Worm (Caenorhabditis elegans) whole organism, late embryonic: ENCODE data around the gene R12H7.4.

ENCODE experiments used
- C38D4.7 ChIP-seq: fragments of 200-800 bp; sonication (Bioruptor generic); optimal IDR thresholded peaks from 2 replicates; lab custom pipeline; 2018; ENCODE audit warnings: mild to moderate bottlenecking, missing genetic modification characterization, moderate library complexity, missing compliant biosample characterization
- K02D7.2 ChIP-seq: sonication (generic microtip); optimal IDR thresholded peaks from 2 replicates; lab custom pipeline; 2017; ENCODE audit warnings: mild to moderate bottlenecking, missing genetic modification characterization, missing compliant biosample characterization
- K09A11.1 ChIP-seq: sonication (generic microtip); optimal IDR thresholded peaks from 2 replicates; lab custom pipeline; 2017; ENCODE audit warnings: antibody characterized with exemption, mild to moderate bottlenecking, missing genetic modification characterization, missing compliant biosample characterization; ENCODE audit not compliant: insufficient read depth
- T23F11.4 ChIP-seq: fragments of 200-800 bp; sonication (Bioruptor generic); optimal IDR thresholded peaks from 2 replicates; lab custom pipeline; 2018; ENCODE audit warnings: mild to moderate bottlenecking, missing genetic modification characterization, missing compliant biosample characterization
- Y22D7AL.16 ChIP-seq: sonication (generic microtip); optimal IDR thresholded peaks from 2 replicates; lab custom pipeline; 2016; ENCODE audit warnings: missing genetic modification characterization, missing compliant biosample characterization
- ahr-1 ChIP-seq: sonication (generic microtip); optimal IDR thresholded peaks from 2 replicates; lab custom pipeline; 2016; ENCODE audit warnings: missing genetic modification characterization, missing compliant biosample characterization
- ama-1 ChIP-seq: fragments of 150-350 bp; optimal IDR thresholded peaks from 2 replicates; lab custom pipeline; 2014
- ceh-14 ChIP-seq: sonication (generic microtip); optimal IDR thresholded peaks from 2 replicates; lab custom pipeline; 2016; ENCODE audit warnings: missing genotype, missing genetic modification characterization, missing compliant biosample characterization
- ceh-2 ChIP-seq: sonication (generic microtip); optimal IDR thresholded peaks from 2 replicates; lab custom pipeline; 2016; ENCODE audit warnings: missing genotype, missing genetic modification characterization, missing compliant biosample characterization
- ceh-34 ChIP-seq: sonication (generic microtip); optimal IDR thresholded peaks from 2 replicates; lab custom pipeline; 2016; ENCODE audit warnings: mild to moderate bottlenecking, missing genetic modification characterization, missing compliant biosample characterization
- ceh-48 ChIP-seq: sonication (generic microtip); optimal IDR thresholded peaks from 2 replicates; lab custom pipeline; 2016; ENCODE audit warnings: missing genetic modification characterization, inconsistent platforms, missing compliant biosample characterization
- ceh-6 ChIP-seq: fragments of 200-800 bp; sonication (Bioruptor generic); optimal IDR thresholded peaks from 2 replicates; lab custom pipeline; 2018; ENCODE audit warnings: mild to moderate bottlenecking, missing genetic modification characterization, missing compliant biosample characterization
- dve-1 ChIP-seq: sonication (generic microtip); optimal IDR thresholded peaks from 2 replicates; lab custom pipeline; 2017; ENCODE audit warnings: antibody characterized with exemption, mild to moderate bottlenecking, missing genetic modification characterization, missing compliant biosample characterization
- ets-4 ChIP-seq: sonication (generic microtip); optimal IDR thresholded peaks from 2 replicates; lab custom pipeline; 2016; ENCODE audit warnings: missing genetic modification characterization, missing compliant biosample characterization
- eyg-1 ChIP-seq: sonication (generic microtip); optimal IDR thresholded peaks from 2 replicates; lab custom pipeline; 2016; ENCODE audit warnings: missing genotype, missing genetic modification characterization, missing compliant biosample characterization
- fax-1 ChIP-seq: sonication (generic microtip); optimal IDR thresholded peaks from 2 replicates; lab custom pipeline; 2016; ENCODE audit warnings: missing genotype, missing genetic modification characterization, missing compliant biosample characterization
- fkh-10 ChIP-seq: fragments of 150-350 bp; optimal IDR thresholded peaks from 2 replicates; lab custom pipeline; 2014; ENCODE audit warnings: missing biosample characterization, missing genetic modification reagents, missing genetic modification characterization
- gmeb-2 ChIP-seq: sonication (generic microtip); optimal IDR thresholded peaks from 2 replicates; lab custom pipeline; 2016; ENCODE audit warnings: missing genetic modification characterization, inconsistent platforms, missing compliant biosample characterization
- hlh-30 ChIP-seq: sonication (generic microtip); optimal IDR thresholded peaks from 2 replicates; lab custom pipeline; 2017; ENCODE audit warnings: antibody characterized with exemption, missing genetic modification characterization, missing compliant biosample characterization; ENCODE audit not compliant: insufficient read depth
- hlh-8 ChIP-seq: sonication (generic microtip); optimal IDR thresholded peaks from 2 replicates; lab custom pipeline; 2016; ENCODE audit warnings: missing genotype, missing genetic modification characterization, missing compliant biosample characterization
- lim-6 ChIP-seq: sonication (generic microtip); optimal IDR thresholded peaks from 2 replicates; lab custom pipeline; 2016; ENCODE audit warnings: missing genetic modification characterization, missing compliant biosample characterization
- lin-11 ChIP-seq: fragments of 200-800 bp; sonication (Bioruptor generic); optimal IDR thresholded peaks from 2 replicates; lab custom pipeline; 2018; ENCODE audit warnings: mild to moderate bottlenecking, missing genetic modification characterization, missing compliant biosample characterization
- madf-2 ChIP-seq: sonication (generic microtip); optimal IDR thresholded peaks from 2 replicates; lab custom pipeline; 2017; ENCODE audit warnings: missing genetic modification characterization, missing compliant biosample characterization
- mec-3 ChIP-seq: sonication (generic microtip); optimal IDR thresholded peaks from 2 replicates; lab custom pipeline; 2016; ENCODE audit warnings: borderline replicate concordance, missing genetic modification characterization, missing compliant biosample characterization
- nhr-11 ChIP-seq: fragments of 150-350 bp; optimal IDR thresholded peaks from 2 replicates; lab custom pipeline; 2014; ENCODE audit warnings: missing biosample characterization, missing genetic modification characterization
- odd-2 ChIP-seq: sonication (generic microtip); optimal IDR thresholded peaks from 2 replicates; lab custom pipeline; 2017; ENCODE audit warnings: antibody characterized with exemption, mild to moderate bottlenecking, missing genetic modification characterization, missing compliant biosample characterization
- pag-3 ChIP-seq: sonication (generic microtip); optimal IDR thresholded peaks from 2 replicates; lab custom pipeline; 2016; ENCODE audit warnings: missing compliant biosample characterization, missing genetic modification characterization, borderline replicate concordance
- pax-1 ChIP-seq: fragments of 150-350 bp; optimal IDR thresholded peaks from 2 replicates; lab custom pipeline; 2014; ENCODE audit warnings: missing biosample characterization, missing genetic modification characterization
- pha-4 ChIP-seq: fragments of 150-350 bp; optimal IDR thresholded peaks from 2 replicates; lab custom pipeline; 2018; ENCODE audit warnings: missing biosample characterization, missing genetic modification reagents, missing genetic modification characterization
- pqm-1 ChIP-seq: sonication (generic microtip); optimal IDR thresholded peaks from 2 replicates; lab custom pipeline; 2016; ENCODE audit warnings: missing genetic modification characterization, missing compliant biosample characterization
- pros-1 ChIP-seq: fragments of 150-350 bp; optimal IDR thresholded peaks from 2 replicates; lab custom pipeline; 2014; ENCODE audit warnings: missing biosample characterization, missing genetic modification reagents, missing genetic modification characterization
- rnt-1 ChIP-seq: sonication (generic microtip); optimal IDR thresholded peaks from 2 replicates; lab custom pipeline; 2016; ENCODE audit warnings: missing genetic modification characterization, missing compliant biosample characterization
- sox-4 ChIP-seq: sonication (generic microtip); optimal IDR thresholded peaks from 2 replicates; lab custom pipeline; 2017; ENCODE audit warnings: mild to moderate bottlenecking, missing genetic modification characterization, inconsistent platforms, missing compliant biosample characterization
- ttx-3 ChIP-seq: sonication (generic microtip); optimal IDR thresholded peaks from 2 replicates; lab custom pipeline; 2016; ENCODE audit warnings: missing genetic modification reagents, missing genetic modification characterization, missing compliant biosample characterization
- unc-3 ChIP-seq, 2 experiments: fragments of 200-800 bp in 1 of 2; sonication (Bioruptor generic) in 1 of 2; sonication (generic microtip) in 1 of 2; conservative IDR thresholded peaks in 1 of 2; optimal IDR thresholded peaks in 1 of 2; 2 replicates each; pipeline versions ENCODE4 v1.3.6 to Lab custom; 2016 to 2022; ENCODE audit warnings: missing compliant biosample characterization in 2 of 2, missing genetic modification characterization in 2 of 2, missing genetic modification reagents in 1 of 2
- unc-55 ChIP-seq: sonication (generic microtip); optimal IDR thresholded peaks from 2 replicates; lab custom pipeline; 2017; ENCODE audit warnings: missing biosample characterization, missing genetic modification reagents, missing genetic modification characterization
- ztf-16 ChIP-seq: sonication (generic microtip); optimal IDR thresholded peaks from 2 replicates; lab custom pipeline; 2017; ENCODE audit warnings: missing genetic modification characterization, missing compliant biosample characterization

The R12H7.4 gene

ce11 chrX:13232259-13232658 lies 15.4 kb downstream of the R12H7.4 start, which contains the start of gene bgnt-1.5:
TSS of gene bgnt-1.5 (minus strand) at chrX:13232359.
- TF ChIP-seq odd-2 (no peak), sox-4 (tag; lab: Kevin White, UChicago) (no peak), pag-3 (no peak), ets-4 (no peak), ceh-14 (tag; lab: Kevin White, UChicago) (no peak), pqm-1 (tag; lab: Kevin White, UChicago) (no peak), fax-1 (tag; lab: Kevin White, UChicago) (no peak), pha-4 (tag; lab: Kevin White, UChicago) (no peak), K09A11.1 (tag; lab: Kevin White, UChicago) (no peak), ztf-16 (tag; lab: Kevin White, UChicago) (no peak), ceh-2 (tag; lab: Kevin White, UChicago) (no peak), ceh-34 (no peak), ahr-1 (tag; lab: Kevin White, UChicago) (no peak), ceh-48 (tag; lab: Kevin White, UChicago) (no peak), gmeb-2 (tag; lab: Kevin White, UChicago) (no peak), Y22D7AL.16 (tag; lab: Kevin White, UChicago) (no peak), eyg-1 (no peak), unc-55 (no peak)
- TF ChIP-seq, all 69 proteins: peak for 0

- TF ChIP-seq unc-3 (GFP tag; conservative IDR thresholded peaks at IDR 0.05; lab: Robert Waterston, UW) (no peak), unc-3 (tag; optimal IDR thresholded peaks at IDR 0.05; lab: Kevin White, UChicago) (no peak), dve-1 (tag; lab: Kevin White, UChicago) (no peak), mec-3 (tag; lab: Kevin White, UChicago) (no peak), hlh-30 (tag; lab: Kevin White, UChicago) (no peak), pax-1 (no peak), nhr-11 (no peak)
- TF ChIP-seq, all 69 proteins: peak for 0
These were observed 18.0 kb downstream of the R12H7.4 start, which contains the start of gene K08H2.2 for ce11 chrX:13234879-13235278. TSS of gene K08H2.2 (minus strand) at chrX:13234979.

- no peak for TF ChIP-seq T23F11.4
- TF ChIP-seq lin-11 (tag; lab: Kevin White, UChicago), result no peak
- TF ChIP-seq ttx-3 (tag; lab: Kevin White, UChicago), result no peak
- no peak for TF ChIP-seq Y22D7AL.16 (tag; lab: Kevin White, UChicago)
- TF ChIP-seq ceh-14 (tag; lab: Kevin White, UChicago), result no peak
- TF ChIP-seq, all 69 proteins: peak for 0
These were observed 20.2 kb downstream of the R12H7.4 start, which contains the start of gene K08H2.3 for ce11 chrX:13237102-13237501. TSS of gene K08H2.3 (plus strand) at chrX:13237402.

ce11 chrX:13238197-13238596 lies 21.3 kb downstream of the R12H7.4 start, which contains the start of gene K08H2.4:
TSS of gene K08H2.4 (plus strand) at chrX:13238497.
- TF ChIP-seq rnt-1 (tag; lab: Kevin White, UChicago), result no peak
- no peak for TF ChIP-seq fkh-10 (GFP tag; lab: Kevin White, UChicago)
- TF ChIP-seq mec-3 (tag; lab: Kevin White, UChicago), result no peak
- no peak for TF ChIP-seq ceh-6 (GFP tag; lab: Kevin White, UChicago)
- TF ChIP-seq C38D4.7 (GFP tag; lab: Kevin White, UChicago), result no peak
- TF ChIP-seq ceh-48 (tag; lab: Kevin White, UChicago), result no peak
- TF ChIP-seq ets-4, result no peak
- TF ChIP-seq madf-2, result no peak
- TF ChIP-seq lim-6 (tag; lab: Kevin White, UChicago), result no peak
- no peak for TF ChIP-seq K02D7.2
- TF ChIP-seq hlh-8, result no peak
- TF ChIP-seq pax-1, result no peak
- no peak for TF ChIP-seq pros-1 (tag; lab: Kevin White, UChicago)
- no peak for TF ChIP-seq ama-1 (lab: Kevin White, UChicago)
- TF ChIP-seq pag-3, result no peak
- TF ChIP-seq K09A11.1 (tag; lab: Kevin White, UChicago), result no peak
